Worm (Caenorhabditis elegans): Measurements from ENCODE around the gene scl-17.

ce11 chrII:1441479-1441878 is 3.5 kb upstream of the scl-17 start:
- TF ChIP-seq hmbx-1 (tag; optimal IDR thresholded peaks at IDR 0.05), result no peak
- TF ChIP-seq ama-1 (optimal IDR thresholded peaks at IDR 0.05), result no peak
- no peak for TF ChIP-seq tbx-11 (GFP tag; IDR thresholded peaks at IDR 0.05)
- no peak for TF ChIP-seq F13C5.2 (tag; optimal IDR thresholded peaks at IDR 0.05)
- TF ChIP-seq ets-7 (tag; optimal IDR thresholded peaks at IDR 0.05), result no peak
- TF ChIP-seq sea-1 (GFP tag; conservative IDR thresholded peaks at IDR 0.05), result no peak
- TF ChIP-seq B0310.2 (tag; optimal IDR thresholded peaks at IDR 0.05), result no peak
- no peak for TF ChIP-seq flt-1 (GFP tag; IDR thresholded peaks at IDR 0.05)

All from whole organism, early embryonic.